Fruit fly (Drosophila melanogaster): Measurements from ENCODE around the gene kst.

The kst gene

DNA sequence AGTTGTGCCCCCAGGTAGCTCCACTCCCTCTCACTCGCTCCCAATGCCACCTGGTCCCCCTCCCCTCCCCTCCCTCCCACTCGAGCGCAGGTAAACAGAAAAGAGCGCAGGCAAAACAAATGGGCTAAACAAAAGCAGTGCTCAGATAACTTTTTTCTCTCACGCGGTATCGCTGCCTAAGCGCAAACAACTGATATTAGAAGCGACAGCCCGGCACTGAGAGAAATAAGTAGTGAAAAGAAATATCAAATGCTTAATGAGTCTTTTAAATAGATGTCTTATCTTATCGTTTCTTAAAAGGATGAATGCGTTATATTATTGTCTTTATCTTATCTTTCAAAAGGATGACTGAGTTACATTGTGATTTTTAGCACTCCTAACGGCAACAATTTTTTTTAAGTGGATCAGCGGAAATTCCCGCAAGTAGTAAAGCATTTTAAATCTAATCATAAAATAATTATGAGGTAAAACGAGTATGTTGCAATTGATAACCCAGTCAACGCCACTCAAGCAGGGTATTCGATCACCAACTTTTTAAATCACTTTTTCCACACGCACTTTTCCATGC lies 35.4 kb upstream of the kst start (continued):
- peak; percentile 89 for TF ChIP-seq zfh1 (GFP tag; IDR thresholded peaks at IDR 0.05)
- TF ChIP-seq vvl (GFP tag; IDR thresholded peaks at IDR 0.05) = peak; percentile 96
- peak; percentile 96 for TF ChIP-seq CG8924 (tag; optimal IDR thresholded peaks at IDR 0.05)
- peak; percentile 96 for TF ChIP-seq row (GFP tag; IDR thresholded peaks at IDR 0.05)
- peak; percentile 80 for TF ChIP-seq dmrt11E (tag; optimal IDR thresholded peaks at IDR 0.05)
- TF ChIP-seq sim (GFP tag; IDR thresholded peaks at IDR 0.05) = peak; percentile 84
- peak; percentile 61; the same call in 1 of the 2 replicates for TF ChIP-seq CG16779 (GFP tag; IDR thresholded peaks at IDR 0.05)
- peak; percentile 64; the same call in 1 of the 2 replicates for TF ChIP-seq MBD-R2 (GFP tag; IDR thresholded peaks at IDR 0.05)
- TF ChIP-seq CG12769 (tag; optimal IDR thresholded peaks at IDR 0.05) = peak; percentile 85
- peak; percentile 76 for TF ChIP-seq CG8359 (GFP tag; optimal IDR thresholded peaks at IDR 0.05; ENCODE audit: borderline replicate concordance)
- peak; percentile 92 for TF ChIP-seq en (GFP tag; optimal IDR thresholded peaks at IDR 0.05)
- TF ChIP-seq CG15514 (GFP tag; optimal IDR thresholded peaks at IDR 0.05) = peak; percentile 86
- peak; percentile 73 for TF ChIP-seq CG11696 (GFP tag; IDR thresholded peaks at IDR 0.05)
- peak; percentile 92 for TF ChIP-seq mam (GFP tag; optimal IDR thresholded peaks at IDR 0.05)
- TF ChIP-seq CG10979 (tag; optimal IDR thresholded peaks at IDR 0.05) = peak; percentile 92
- peak; percentile 86 for TF ChIP-seq CG5180 (GFP tag; optimal IDR thresholded peaks at IDR 0.05)
- no peak for TF ChIP-seq Dll (GFP tag; IDR thresholded peaks at IDR 0.05; ENCODE audit: partially characterized antibody)
- TF ChIP-seq CG13287 (GFP tag; IDR thresholded peaks at IDR 0.05; ENCODE audit: partially characterized antibody) = no peak; the same call in 1 of the 2 replicates
- no peak for TF ChIP-seq D (optimal IDR thresholded peaks at IDR 0.05)
- TF ChIP-seq D (GFP tag; optimal IDR thresholded peaks at IDR 0.05) = peak; percentile 85
- peak; percentile 78 for TF ChIP-seq CG8281 (tag; optimal IDR thresholded peaks at IDR 0.05)
- TF ChIP-seq usp (GFP tag; optimal IDR thresholded peaks at IDR 0.05) = no peak
- no peak for TF ChIP-seq ftz-f1 (GFP tag; optimal IDR thresholded peaks at IDR 0.05)
- peak; percentile 86 for TF ChIP-seq CG32767 (GFP tag; IDR thresholded peaks at IDR 0.05)
- TF ChIP-seq hb (GFP tag; IDR thresholded peaks at IDR 0.05; ENCODE audit: partially characterized antibody) = no peak
- peak; percentile 90 for TF ChIP-seq slbo (GFP tag; IDR thresholded peaks at IDR 0.05)
- peak; percentile 94 for TF ChIP-seq ci (GFP tag; IDR thresholded peaks at IDR 0.05)
- no peak for TF ChIP-seq Tbp (GFP tag; optimal IDR thresholded peaks at IDR 0.05)
- peak; percentile 88 for TF ChIP-seq CG4730 (GFP tag; IDR thresholded peaks at IDR 0.05)
- TF ChIP-seq CG42726 (GFP tag; IDR thresholded peaks at IDR 0.05; ENCODE audit: partially characterized antibody) = no peak
- peak; percentile 75 for TF ChIP-seq disco-r (GFP tag; optimal IDR thresholded peaks at IDR 0.05)
- TF ChIP-seq CG17359 (tag; optimal IDR thresholded peaks at IDR 0.05) = peak; percentile 95
- TF ChIP-seq pnt (GFP tag; optimal IDR thresholded peaks at IDR 0.05) = peak; percentile 88
- TF ChIP-seq Lim3 (GFP tag; IDR thresholded peaks at IDR 0.05) = peak; percentile 75; the same call in 1 of the 2 replicates
- peak; percentile 84 for TF ChIP-seq CG12942 (GFP tag; optimal IDR thresholded peaks at IDR 0.05)
- TF ChIP-seq ATbp (GFP tag; optimal IDR thresholded peaks at IDR 0.05) = peak; percentile 91
- peak; percentile 23 for TF ChIP-seq CG3995 (GFP tag; optimal IDR thresholded peaks at IDR 0.05)
- TF ChIP-seq Lpt (GFP tag; optimal IDR thresholded peaks at IDR 0.05) = no peak
- peak; percentile 70; the same call in 1 of the 2 replicates for TF ChIP-seq Ravus (GFP tag; IDR thresholded peaks at IDR 0.05)
- peak; percentile 10 to 46 for TF ChIP-seq Trl (optimal IDR thresholded peaks at IDR 0.05)
- TF ChIP-seq Trl (GFP tag; optimal IDR thresholded peaks at IDR 0.05) = peak; percentile 83
- TF ChIP-seq so (GFP tag; IDR thresholded peaks at IDR 0.05) = peak; percentile 93
- peak; percentile 83 for TF ChIP-seq CG5953 (GFP tag; IDR thresholded peaks at IDR 0.05)
- TF ChIP-seq pho (GFP tag; optimal IDR thresholded peaks at IDR 0.05) = peak; percentile 87
- TF ChIP-seq CG34224 (GFP tag; IDR thresholded peaks at IDR 0.05; ENCODE audit: partially characterized antibody) = no peak
- TF ChIP-seq Awh (GFP tag; IDR thresholded peaks at IDR 0.05) = peak; percentile 89
- peak; percentile 88 for TF ChIP-seq crc (GFP tag; optimal IDR thresholded peaks at IDR 0.05)
- peak; percentile 88 for TF ChIP-seq CG9609 (GFP tag; optimal IDR thresholded peaks at IDR 0.05)
- TF ChIP-seq nau (GFP tag; optimal IDR thresholded peaks at IDR 0.05) = peak; percentile 88
- TF ChIP-seq eyg (GFP tag; optimal IDR thresholded peaks at IDR 0.05) = peak; percentile 91
